Fruit fly (Drosophila melanogaster) whole organism, wandering third instar larva: ENCODE measurements around the gene Or88a.

Source experiments
- br ChIP-seq: fragments of 200-800 bp; sonication (Bioruptor generic); optimal IDR thresholded peaks from 2 replicates; lab custom pipeline; 2016; ENCODE audit warnings: missing biosample characterization, missing genetic modification characterization
- h ChIP-seq: fragments of 200-800 bp; sonication (Bioruptor generic); optimal IDR thresholded peaks from 3 replicates; lab custom pipeline; 2016; ENCODE audit warnings: missing biosample characterization, mild to moderate bottlenecking, missing genetic modification characterization
- psq ChIP-seq: fragments of 200-800 bp; sonication (Bioruptor generic); optimal IDR thresholded peaks from 3 replicates; lab custom pipeline; 2017; ENCODE audit warnings: missing biosample characterization, mild to moderate bottlenecking, missing genetic modification characterization, moderate library complexity

DNA sequence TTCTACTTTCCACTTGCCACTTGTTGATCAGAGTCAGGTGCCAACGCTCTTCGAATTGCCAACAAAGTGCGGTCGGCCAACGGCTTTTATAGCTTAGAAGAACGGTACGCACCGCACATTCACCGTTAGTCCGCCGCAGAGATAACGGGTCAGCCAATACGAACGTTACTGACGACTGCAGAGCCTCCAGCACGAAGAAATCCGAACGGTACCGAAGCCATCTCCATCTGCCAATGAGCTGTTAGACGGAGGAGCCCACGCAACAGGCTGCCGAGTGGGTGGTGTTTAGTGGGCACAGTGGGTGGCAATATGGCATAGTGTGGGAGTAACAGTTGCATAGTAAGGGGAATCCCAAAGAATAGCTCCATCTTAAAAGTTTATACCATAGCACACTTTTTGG lies 12.5 kb upstream of the Or88a start, which contains the start of gene CCHa1:
- TF ChIP-seq h (GFP tag; lab: Kevin White, UChicago) (no peak), psq (no peak), br (GFP tag; lab: Kevin White, UChicago) (no peak)
